Worm (Caenorhabditis elegans): ENCODE measurements around the gene ttr-21.
A peak's percentile ranks its signal among the peaks of the same experiment; 100 is the strongest.

The ttr-21 gene

DNA sequence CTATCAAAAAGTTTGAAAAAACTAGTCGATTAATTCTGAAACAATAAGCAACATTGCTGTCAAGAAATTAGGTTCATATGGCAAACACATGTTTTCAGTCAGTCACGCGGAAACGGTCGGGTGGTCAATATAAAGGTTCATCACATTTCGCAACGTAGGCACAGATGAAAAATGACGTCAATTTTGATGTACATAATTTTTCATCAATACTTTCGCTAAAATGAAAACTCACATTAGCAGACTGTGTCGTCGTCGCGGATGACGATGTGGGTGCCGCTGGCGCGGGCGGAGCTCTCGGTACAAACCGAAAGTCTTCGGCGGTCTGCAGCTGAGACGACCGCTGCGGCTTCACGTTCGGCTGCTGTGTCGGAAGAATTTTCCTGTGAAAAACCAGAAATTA lies 50.3 kb downstream of the ttr-21 start, which contains the start of gene swan-2:
Gene swan-2, minus strand, starts transcription at position 380 of the 400 bp plus-strand sequence.
- TF ChIP-seq bed-1 (GFP tag; IDR thresholded peaks at IDR 0.05), result no peak
- no peak for TF ChIP-seq tbp1 (GFP tag; optimal IDR thresholded peaks at IDR 0.05)
- TF ChIP-seq pha-4 (tag; optimal IDR thresholded peaks at IDR 0.05), result no peak
- no peak for TF ChIP-seq ZK185.1 (tag; optimal IDR thresholded peaks at IDR 0.05; ENCODE audit: poor library complexity, severe bottlenecking)
- TF ChIP-seq K12H6.12 (tag; optimal IDR thresholded peaks at IDR 0.05), result no peak
- TF ChIP-seq somi-1 (GFP tag; optimal IDR thresholded peaks at IDR 0.05), result no peak
- peak; percentile 83 for TF ChIP-seq zfh-2 (GFP tag; conservative IDR thresholded peaks at IDR 0.05)
- TF ChIP-seq mes-4 (tag; optimal IDR thresholded peaks at IDR 0.05), result no peak
- TF ChIP-seq cebp-1 (GFP tag; IDR thresholded peaks at IDR 0.05), result peak; percentile 84
- TF ChIP-seq cebp-1 (tag; optimal IDR thresholded peaks at IDR 0.05), result peak; percentile 91
- no peak for TF ChIP-seq D2030.7 (GFP tag; IDR thresholded peaks at IDR 0.05)
- no peak for TF ChIP-seq unc-62 (GFP tag; optimal IDR thresholded peaks at IDR 0.05)
- peak; percentile 11 for TF ChIP-seq attf-5 (GFP tag; optimal IDR thresholded peaks at IDR 0.05)
- TF ChIP-seq F33H1.4 (GFP tag; IDR thresholded peaks at IDR 0.05), result no peak
- TF ChIP-seq nhr-27 (tag; optimal IDR thresholded peaks at IDR 0.05), result no peak
- no peak for TF ChIP-seq F49E8.2 (tag; optimal IDR thresholded peaks at IDR 0.05; ENCODE audit: insufficient read depth)
- TF ChIP-seq atf-7 (tag; optimal IDR thresholded peaks at IDR 0.05), result no peak
- TF ChIP-seq lir-1 (GFP tag; conservative IDR thresholded peaks at IDR 0.05), result no peak
- no peak for TF ChIP-seq lsl-1 (GFP tag; optimal IDR thresholded peaks at IDR 0.05)
- peak; percentile 46; the same call in 1 of the 2 replicates for TF ChIP-seq egrh-3 (GFP tag; IDR thresholded peaks at IDR 0.05)
- no peak for TF ChIP-seq let-607 (tag; optimal IDR thresholded peaks at IDR 0.05)
- no peak for TF ChIP-seq cebp-2 (GFP tag; IDR thresholded peaks at IDR 0.05)
- TF ChIP-seq attf-3 (GFP tag; conservative IDR thresholded peaks at IDR 0.05), result no peak
- TF ChIP-seq K11D2.4 (GFP tag; IDR thresholded peaks at IDR 0.05), result no peak

Measured in whole organism, young adult.